Worm (Caenorhabditis elegans): ENCODE measurements around the gene ZK218.3.

- TF ChIP-seq W03F9.2 (tag; optimal IDR thresholded peaks at IDR 0.05) (no peak), him-1 (tag; optimal IDR thresholded peaks at IDR 0.05) (no peak)
These were observed at the start of gene ZK218.3, which contains the start of gene ZK218.4 for ce11 chrV:17098669-17099068.

All from whole organism, L4/young adult.